Fruit fly (Drosophila melanogaster) whole organism, embryonic: ENCODE results near the gene Ir93a.

ENCODE experiments used
- Atf3 ChIP-seq: fragments of 200-800 bp; sonication (Bioruptor generic); optimal IDR thresholded peaks from 3 replicates; lab custom pipeline; 2016; ENCODE audit warnings: missing biosample characterization, missing genetic modification characterization
- Bgb ChIP-seq: fragments of 200-800 bp; sonication (Bioruptor generic); IDR thresholded peaks from 2 replicates; pipeline ENCODE4 v1.3.6; 2022; ENCODE audit warnings: missing biosample characterization, missing genetic modification characterization; ENCODE audit not compliant: partially characterized antibody
- CG11695 ChIP-seq: fragments of 200-800 bp; sonication (Bioruptor generic); IDR thresholded peaks from 3 replicates; pipeline ENCODE4 v1.3.6; 2022; ENCODE audit warnings: missing biosample characterization, missing genetic modification characterization
- CG12071 ChIP-seq: fragments of 200-800 bp; sonication (Bioruptor generic); optimal IDR thresholded peaks from 3 replicates; lab custom pipeline; 2018; ENCODE audit warnings: missing biosample characterization, mild to moderate bottlenecking, missing genetic modification characterization
- CG1233 ChIP-seq: fragments of 200-800 bp; sonication (Bioruptor generic); optimal IDR thresholded peaks from 4 replicates; lab custom pipeline; 2018; ENCODE audit warnings: missing biosample characterization, mild to moderate bottlenecking, missing genetic modification characterization
- CG13894 ChIP-seq: fragments of 200-800 bp; sonication (Bioruptor generic); optimal IDR thresholded peaks from 3 replicates; lab custom pipeline; 2018; ENCODE audit warnings: missing biosample characterization, mild to moderate bottlenecking, missing genetic modification characterization, moderate library complexity
- CG14710 ChIP-seq: fragments of 200-800 bp; sonication (Bioruptor generic); optimal IDR thresholded peaks from 3 replicates; lab custom pipeline; 2019; ENCODE audit warnings: missing biosample characterization, mild to moderate bottlenecking, missing genetic modification characterization, moderate library complexity
- CG15514 ChIP-seq: fragments of 200-800 bp; sonication (Bioruptor generic); optimal IDR thresholded peaks from 3 replicates; lab custom pipeline; 2017; ENCODE audit warnings: missing biosample characterization, missing genetic modification characterization, mild to moderate bottlenecking, moderate library complexity, missing genetic modification reagents
- CG16815 ChIP-seq: fragments of 200-800 bp; sonication (Bioruptor generic); optimal IDR thresholded peaks from 3 replicates; lab custom pipeline; 2017; ENCODE audit warnings: missing biosample characterization, mild to moderate bottlenecking, missing genetic modification characterization
- CG1792 ChIP-seq: fragments of 200-800 bp; sonication (Bioruptor generic); optimal IDR thresholded peaks from 2 replicates; lab custom pipeline; 2016; ENCODE audit warnings: missing biosample characterization, missing genetic modification characterization
- CG2129 ChIP-seq: fragments of 200-800 bp; sonication (Bioruptor generic); IDR thresholded peaks from 2 replicates; pipeline ENCODE4 v1.3.6; 2022; ENCODE audit warnings: missing biosample characterization, missing genetic modification characterization; ENCODE audit not compliant: partially characterized antibody
- CG2875 ChIP-seq: fragments of 200-800 bp; sonication (Bioruptor generic); optimal IDR thresholded peaks from 2 replicates; lab custom pipeline; 2017; ENCODE audit warnings: missing biosample characterization, mild to moderate bottlenecking, missing genetic modification characterization, missing genetic modification reagents
- CG30020 ChIP-seq: fragments of 200-800 bp; optimal IDR thresholded peaks from 2 replicates; lab custom pipeline; 2019; ENCODE audit warnings: missing biosample characterization, mild to moderate bottlenecking, missing genetic modification characterization, moderate library complexity
- CG31365 ChIP-seq: fragments of 200-800 bp; sonication (Bioruptor generic); optimal IDR thresholded peaks from 2 replicates; lab custom pipeline; 2018; ENCODE audit warnings: missing biosample characterization, mild to moderate bottlenecking, missing genetic modification characterization
- CG6175 ChIP-seq: fragments of 200-800 bp; sonication (Bioruptor generic); IDR thresholded peaks from 3 replicates; pipeline ENCODE4 v1.3.6; 2022; ENCODE audit warnings: missing biosample characterization, missing genetic modification characterization
- CG6254 ChIP-seq: fragments of 200-800 bp; sonication (Bioruptor generic); optimal IDR thresholded peaks from 3 replicates; lab custom pipeline; 2017; ENCODE audit warnings: mild to moderate bottlenecking, missing biosample characterization, missing genetic modification reagents, missing genetic modification characterization
- CG6272 ChIP-seq: fragments of 200-800 bp; sonication (Bioruptor generic); IDR thresholded peaks from 2 replicates; pipeline ENCODE4 v1.3.6; 2022; ENCODE audit warnings: missing biosample characterization, missing genetic modification characterization
- CG7271 ChIP-seq: fragments of 200-800 bp; sonication (Bioruptor generic); optimal IDR thresholded peaks from 2 replicates; lab custom pipeline; 2018; ENCODE audit warnings: missing biosample characterization, mild to moderate bottlenecking, missing genetic modification characterization, moderate library complexity
- CG8924 ChIP-seq: fragments of 200-800 bp; optimal IDR thresholded peaks from 3 replicates; lab custom pipeline; 2019; ENCODE audit warnings: missing biosample characterization, mild to moderate bottlenecking, missing genetic modification characterization, moderate library complexity
- Drgx ChIP-seq: fragments of 200-800 bp; sonication (Bioruptor generic); IDR thresholded peaks from 2 replicates; pipeline ENCODE4 v1.3.6; 2022; ENCODE audit warnings: missing biosample characterization, missing genetic modification characterization
- H15 ChIP-seq: fragments of 200-800 bp; sonication (Bioruptor generic); IDR thresholded peaks from 3 replicates; pipeline ENCODE4 v1.3.6; 2022; ENCODE audit warnings: missing biosample characterization, missing genetic modification characterization
- Hey ChIP-seq: fragments of 200-800 bp; sonication (Bioruptor generic); optimal IDR thresholded peaks from 3 replicates; lab custom pipeline; 2018; ENCODE audit warnings: missing biosample characterization, mild to moderate bottlenecking, missing genetic modification characterization
- NFAT ChIP-seq: fragments of 200-800 bp; sonication (Bioruptor generic); IDR thresholded peaks from 2 replicates; pipeline ENCODE4 v1.3.6; 2022; ENCODE audit warnings: missing biosample characterization, missing genetic modification characterization
- Nf-YB ChIP-seq: fragments of 200-800 bp; sonication (Bioruptor generic); optimal IDR thresholded peaks from 3 replicates; lab custom pipeline; 2019; ENCODE audit warnings: missing biosample characterization, mild to moderate bottlenecking, missing genetic modification characterization, moderate library complexity
- Sry-δ ChIP-seq: fragments of 200-800 bp; sonication (Bioruptor generic); optimal IDR thresholded peaks from 2 replicates; lab custom pipeline; 2016; ENCODE audit warnings: missing biosample characterization, missing genetic modification characterization
- ac ChIP-seq: fragments of 200-800 bp; sonication (Bioruptor generic); optimal IDR thresholded peaks from 3 replicates; lab custom pipeline; 2017; ENCODE audit warnings: missing biosample characterization, mild to moderate bottlenecking, missing genetic modification characterization
- amos ChIP-seq: fragments of 200-800 bp; sonication (Bioruptor generic); IDR thresholded peaks from 2 replicates; pipeline ENCODE4 v1.3.6; 2022; ENCODE audit warnings: missing biosample characterization, missing genetic modification characterization; ENCODE audit not compliant: partially characterized antibody
- eve ChIP-seq, 2 experiments: fragments of >200 bp; optimal IDR thresholded peaks; 2 replicates each; lab custom pipeline; 2017; ENCODE audit warnings: missing biosample characterization in 2 of 2, missing genetic modification characterization in 2 of 2
- ewg ChIP-seq: fragments of 200-800 bp; sonication (Bioruptor generic); optimal IDR thresholded peaks from 3 replicates; lab custom pipeline; 2017; ENCODE audit warnings: mild to moderate bottlenecking, missing biosample characterization, missing genetic modification reagents, missing genetic modification characterization
- gcm2 ChIP-seq: fragments of 200-800 bp; sonication (Bioruptor generic); optimal IDR thresholded peaks from 2 replicates; lab custom pipeline; 2016; ENCODE audit warnings: missing biosample characterization, missing genetic modification characterization
- nmo ChIP-seq: fragments of 200-800 bp; sonication (Bioruptor generic); optimal IDR thresholded peaks from 2 replicates; lab custom pipeline; 2018; ENCODE audit warnings: missing biosample characterization, mild to moderate bottlenecking, missing genetic modification characterization, moderate library complexity
- pzg ChIP-seq: fragments of 200-800 bp; sonication (Bioruptor generic); optimal IDR thresholded peaks from 3 replicates; lab custom pipeline; 2018; ENCODE audit warnings: missing biosample characterization, mild to moderate bottlenecking, missing genetic modification characterization, moderate library complexity
- sc ChIP-seq, 3 experiments: fragments of >200 bp in 2 of 3; fragments of 200-800 bp in 1 of 3; sonication (Bioruptor generic) in 1 of 3; optimal IDR thresholded peaks; 2 replicates in 2 of 3; 3 replicates in 1 of 3; lab custom pipeline; 2017; ENCODE audit warnings: mild to moderate bottlenecking in 1 of 3, missing biosample characterization in 1 of 3, missing genetic modification characterization in 1 of 3, missing genetic modification reagents in 1 of 3
- scrt ChIP-seq: fragments of 200-800 bp; sonication (Bioruptor generic); optimal IDR thresholded peaks from 2 replicates; lab custom pipeline; 2018; ENCODE audit warnings: missing biosample characterization, mild to moderate bottlenecking, missing genetic modification characterization, moderate library complexity
- seq ChIP-seq: fragments of 200-800 bp; sonication (Bioruptor generic); IDR thresholded peaks from 2 replicates; pipeline ENCODE4 v1.3.6; 2022; ENCODE audit warnings: missing biosample characterization, missing genetic modification characterization
- wor ChIP-seq: fragments of 200-800 bp; sonication (Bioruptor generic); IDR thresholded peaks from 2 replicates; pipeline ENCODE4 v1.3.6; 2022; ENCODE audit warnings: missing biosample characterization, missing genetic modification characterization
- z ChIP-seq: fragments of 200-800 bp; sonication (Bioruptor generic); IDR thresholded peaks from 3 replicates; pipeline ENCODE4 v1.3.6; 2022; ENCODE audit warnings: missing biosample characterization, missing genetic modification characterization

The Ir93a gene

DNA sequence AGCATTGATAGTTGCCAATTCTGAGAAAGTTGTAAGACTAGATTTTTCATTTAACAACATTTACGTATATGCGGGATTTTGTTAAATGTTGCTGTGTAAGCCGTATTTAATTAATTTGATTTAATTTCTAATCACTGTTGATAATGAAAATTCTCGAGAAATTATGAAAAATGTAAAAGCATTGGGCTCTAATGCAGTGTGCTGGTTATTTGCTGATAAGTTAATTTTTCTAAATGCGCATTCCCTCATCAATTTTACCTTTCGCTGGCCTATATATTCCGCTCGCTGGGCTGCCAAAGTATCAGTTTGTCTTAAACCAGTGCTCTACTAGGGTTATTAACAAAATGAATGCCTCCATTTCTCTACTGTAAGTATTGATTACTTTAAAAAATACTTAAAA is 12.9 kb upstream of the Ir93a start, which contains the start of gene TotC:
Gene TotC (plus strand): TSS at position 301 of the 400 bp plus-strand sequence.
- no peak for TF ChIP-seq gcm2
- no peak for TF ChIP-seq CG6272
- TF ChIP-seq nmo = no peak
- no peak for TF ChIP-seq Drgx (GFP tag; lab: Robert Waterston, UW)
- no peak for TF ChIP-seq Nf-YB (GFP tag; lab: Kevin White, UChicago)
- TF ChIP-seq CG8924 (tag; lab: Kevin White, UChicago) = no peak
- no peak for TF ChIP-seq CG2875

DNA sequence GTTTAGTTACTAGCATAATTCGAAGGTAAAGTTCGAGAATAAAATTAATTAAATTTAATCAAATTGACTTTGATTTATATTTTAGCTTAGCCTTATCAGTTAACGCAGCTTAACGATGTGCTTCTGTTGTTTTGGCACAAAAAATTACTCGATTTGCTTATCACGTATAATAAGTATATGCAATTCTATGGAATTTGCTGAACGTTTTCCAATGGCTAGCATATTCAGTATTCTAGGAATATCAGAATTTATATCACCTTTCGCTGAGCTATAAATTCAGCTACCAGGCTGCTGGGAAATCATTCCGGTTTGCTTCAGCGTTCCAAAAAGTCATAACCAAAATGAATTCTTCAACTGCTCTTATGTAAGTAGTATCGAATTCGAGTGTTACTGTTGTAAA is 11.0 kb upstream of the Ir93a start, which contains the start of gene TotA:
Gene TotA (plus strand): TSS at position 301 of the 400 bp plus-strand sequence.
- TF ChIP-seq CG13894 (tag; lab: Kevin White, UChicago) (no peak), sc (optimal IDR thresholded peaks at IDR 0.05; lab: Kevin White, UChicago) (no peak), sc (GFP tag; optimal IDR thresholded peaks at IDR 0.05; lab: Kevin White, UChicago) (no peak), Sry-δ (GFP tag; lab: Kevin White, UChicago) (no peak), CG6175 (no peak), CG14710 (tag; lab: Kevin White, UChicago) (no peak), CG6254 (GFP tag; lab: Kevin White, UChicago) (no peak), CG12071 (GFP tag; lab: Kevin White, UChicago) (no peak), CG2129 (GFP tag; lab: Robert Waterston, UW) (no peak), wor (GFP tag; lab: Robert Waterston, UW) (no peak), CG30020 (no peak), CG11695 (GFP tag; lab: Robert Waterston, UW) (no peak), eve (GFP tag; optimal IDR thresholded peaks at IDR 0.05; lab: Kevin White, UChicago) (no peak), amos (GFP tag; lab: Robert Waterston, UW) (no peak), ac (GFP tag; lab: Kevin White, UChicago) (no peak), Bgb (GFP tag; lab: Robert Waterston, UW) (no peak)

DNA sequence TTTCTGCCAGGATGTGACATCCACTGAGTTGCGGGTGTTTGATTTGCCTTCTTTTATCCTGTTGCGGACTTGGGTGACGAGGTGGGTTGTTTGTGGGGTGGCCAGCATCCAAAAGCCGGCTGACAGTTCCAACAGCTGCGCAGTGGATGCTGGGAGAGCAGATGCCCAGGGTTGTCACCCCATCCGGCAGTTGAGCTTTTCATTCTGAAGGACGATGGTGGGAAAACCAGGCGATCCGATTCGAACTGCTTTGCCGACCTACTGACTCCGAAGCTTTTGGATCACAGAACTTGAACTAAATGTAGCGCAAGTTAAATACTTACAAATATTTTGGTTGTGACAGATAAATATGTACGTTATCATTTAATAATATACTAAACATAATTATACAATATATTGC is 6.5 kb upstream of the Ir93a start, which contains the start of gene KaiR1D:
Gene KaiR1D (minus strand): TSS at position 28 of the 400 bp plus-strand sequence.
- TF ChIP-seq H15 (GFP tag; lab: Robert Waterston, UW) (0 out of 3 replicates have a peak, but pooled peaks have one; percentile 18), Hey (tag; lab: Kevin White, UChicago) (no peak), CG7271 (tag; lab: Kevin White, UChicago) (no peak), CG31365 (peak; percentile 70), Atf3 (GFP tag; lab: Kevin White, UChicago) (no peak), CG15514 (peak; percentile 88), ewg (GFP tag; lab: Kevin White, UChicago) (peak; percentile 100), CG1792 (GFP tag; lab: Kevin White, UChicago) (no peak), z (GFP tag; lab: Robert Waterston, UW) (no peak), CG16815 (GFP tag; lab: Kevin White, UChicago) (no peak), scrt (GFP tag; lab: Kevin White, UChicago) (peak; percentile 87), pzg (GFP tag; lab: Kevin White, UChicago) (peak; percentile 43), NFAT (0 out of 2 replicates have a peak, but pooled peaks have one; percentile 14), seq (GFP tag; lab: Robert Waterston, UW) (peak; percentile 42; the same call in 1 of the 2 replicates), CG1233 (GFP tag; lab: Kevin White, UChicago) (no peak)
